Worm (Caenorhabditis elegans) whole organism, L1 larva: ENCODE measurements around the gene hsp-16.2.

ENCODE experiments used
- ceh-82 ChIP-seq, 3 experiments: fragments of 150-350 bp in 1 of 3; sonication (generic microtip) in 2 of 3; optimal IDR thresholded peaks; 2 replicates each; lab custom pipeline; 2014 to 2017; ENCODE audit warnings: missing biosample characterization in 3 of 3, missing genetic modification characterization in 3 of 3
- elt-2 ChIP-seq: sonication (generic microtip); optimal IDR thresholded peaks from 2 replicates; lab custom pipeline; 2016; ENCODE audit warnings: missing genetic modification characterization, mild to moderate bottlenecking, inconsistent platforms, missing compliant biosample characterization, missing genetic modification reagents
- mdl-1 ChIP-seq, 2 experiments: fragments of 150-350 bp; optimal IDR thresholded peaks; 2 replicates each; lab custom pipeline; 2014 to 2017; ENCODE audit warnings: missing biosample characterization in 2 of 2, missing genetic modification characterization in 2 of 2, inconsistent platforms in 1 of 2
- pqm-1 ChIP-seq: sonication (generic microtip); optimal IDR thresholded peaks from 3 replicates; lab custom pipeline; 2017; ENCODE audit warnings: missing biosample characterization, missing genetic modification characterization
- skn-1 ChIP-seq: fragments of 150-350 bp; optimal IDR thresholded peaks from 2 replicates; lab custom pipeline; 2014; ENCODE audit warnings: missing biosample characterization, missing genetic modification characterization
- ztf-4 ChIP-seq: fragments of 150-350 bp; optimal IDR thresholded peaks from 2 replicates; lab custom pipeline; 2014; ENCODE audit warnings: missing biosample characterization, missing genetic modification characterization

DNA sequence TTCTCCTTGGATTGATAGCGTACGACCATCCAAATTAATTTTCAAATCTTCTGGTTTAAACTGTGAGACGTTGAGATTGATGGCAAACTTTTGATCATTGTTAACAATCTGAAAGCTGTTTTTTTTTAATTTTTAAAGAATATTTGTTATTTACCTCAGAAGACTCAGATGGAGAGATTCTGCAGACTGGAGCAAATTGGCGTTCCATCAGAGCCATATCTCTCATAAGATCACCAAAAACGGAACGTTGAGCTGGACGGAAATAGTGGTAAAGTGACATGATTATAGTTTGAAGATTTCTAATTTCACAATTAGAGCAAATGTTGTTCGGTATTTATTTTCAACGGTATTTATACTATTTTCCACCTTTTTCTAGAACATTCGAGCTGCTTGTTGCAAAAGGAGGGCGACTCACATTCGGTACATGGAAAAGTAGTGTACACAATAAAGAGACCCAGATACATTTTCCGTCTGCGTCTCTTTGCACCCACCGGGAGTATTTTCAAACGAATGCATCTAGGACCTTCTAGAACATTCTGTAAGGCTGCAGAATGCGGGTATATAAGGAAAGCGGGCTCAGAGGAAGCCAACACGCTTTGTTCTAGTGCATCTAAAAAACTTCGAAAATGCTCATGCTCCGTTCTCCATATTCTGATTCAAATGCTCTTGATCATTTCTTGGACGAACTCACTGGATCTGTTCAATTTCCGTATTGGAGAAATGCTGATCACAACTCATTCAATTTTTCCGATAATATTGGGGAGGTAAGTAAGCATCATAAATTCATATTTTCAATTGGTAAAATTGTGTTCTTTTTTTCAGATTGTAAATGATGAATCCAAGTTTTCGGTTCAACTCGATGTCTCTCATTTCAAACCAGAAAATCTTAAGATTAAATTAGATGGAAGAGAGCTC lies at the start of gene hsp-16.2, which contains the start of gene hsp-16.41:
- TF ChIP-seq ztf-4 = peak; percentile 13
- TF ChIP-seq skn-1 (tag; lab: Kevin White, UChicago) = peak; percentile 31
- peak; percentile 34 for TF ChIP-seq elt-2 (tag; lab: Kevin White, UChicago)
- TF ChIP-seq ceh-82 (tag; optimal IDR thresholded peaks at IDR 0.05; lab: Kevin White, UChicago) = peak in 1 of 3 experiments; percentile 46
- TF ChIP-seq pqm-1 = no peak
- TF ChIP-seq mdl-1 (tag; optimal IDR thresholded peaks at IDR 0.05; lab: Kevin White, UChicago) = peak in 1 of 2 experiments; percentile 52
